Worm (Caenorhabditis elegans) whole organism, midembryonic: ENCODE data around the gene C05C8.7.

Experiments used
- cog-1 ChIP-seq: sonication (generic microtip); optimal IDR thresholded peaks from 2 replicates; lab custom pipeline; 2016; ENCODE audit warnings: missing genetic modification characterization, missing compliant biosample characterization
- flt-1 ChIP-seq: fragments of 200-800 bp; sonication (Bioruptor generic); IDR thresholded peaks from 2 replicates; pipeline ENCODE4 v1.3.6; 2022; ENCODE audit warnings: missing genetic modification characterization, missing compliant biosample characterization
- klf-2 ChIP-seq: fragments of 200-800 bp; sonication (Bioruptor generic); conservative IDR thresholded peaks from 2 replicates; pipeline ENCODE4 v1.3.6; 2022; ENCODE audit warnings: missing genetic modification reagents, missing genetic modification characterization, missing compliant biosample characterization
- med-1 ChIP-seq: sonication (generic microtip); optimal IDR thresholded peaks from 2 replicates; lab custom pipeline; 2017; ENCODE audit warnings: missing genetic modification characterization, mild to moderate bottlenecking, missing compliant biosample characterization, antibody characterized with exemption, missing genetic modification reagents; ENCODE audit not compliant: insufficient read depth
- ztf-23 ChIP-seq: fragments of 200-800 bp; sonication (Bioruptor generic); IDR thresholded peaks from 2 replicates; pipeline ENCODE4 v1.3.6; 2022; ENCODE audit warnings: missing genetic modification reagents, missing genetic modification characterization, missing compliant biosample characterization
- ztf-29 ChIP-seq: fragments of 200-800 bp; sonication (Bioruptor generic); IDR thresholded peaks from 2 replicates; pipeline ENCODE4 v1.3.6; 2022; ENCODE audit warnings: missing genetic modification reagents, missing genetic modification characterization, missing compliant biosample characterization

DNA sequence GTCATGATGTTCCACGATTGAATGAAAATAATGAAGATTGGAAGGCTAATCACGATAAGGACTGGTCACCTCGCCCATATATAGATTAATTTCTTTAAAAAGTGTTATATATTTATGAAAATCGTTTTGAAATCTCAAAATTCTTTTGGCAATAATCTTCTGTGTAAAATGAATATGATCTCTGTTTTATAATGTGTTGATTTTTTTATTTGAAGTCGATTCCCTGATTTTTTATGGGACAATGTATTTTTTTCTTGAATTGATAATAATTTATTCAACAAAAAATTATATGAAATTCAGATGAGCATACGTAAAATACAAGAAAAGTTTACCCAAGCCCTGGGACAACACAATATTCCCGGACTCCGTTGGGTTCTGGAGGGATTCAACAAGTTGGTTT is 7.4 kb downstream of the C05C8.7 start, which contains the start of gene C05C8.1:
- TF ChIP-seq ztf-23 (no peak), flt-1 (GFP tag; lab: Robert Waterston, UW) (no peak), cog-1 (tag; lab: Kevin White, UChicago) (no peak), med-1 (GFP tag; lab: Kevin White, UChicago) (no peak), klf-2 (GFP tag; lab: Robert Waterston, UW) (no peak), ztf-29 (GFP tag; lab: Robert Waterston, UW) (no peak)
